Worm (Caenorhabditis elegans) whole organism, midembryonic: ENCODE results near the gene F48G7.7.

Source experiments
- T22C8.4 ChIP-seq: fragments of 200-800 bp; sonication (Bioruptor generic); IDR thresholded peaks from 2 replicates; pipeline ENCODE4 v1.3.6; 2022; ENCODE audit warnings: missing genetic modification characterization, missing compliant biosample characterization
- flt-1 ChIP-seq: fragments of 200-800 bp; sonication (Bioruptor generic); IDR thresholded peaks from 2 replicates; pipeline ENCODE4 v1.3.6; 2022; ENCODE audit warnings: missing genetic modification characterization, missing compliant biosample characterization
- klf-2 ChIP-seq: fragments of 200-800 bp; sonication (Bioruptor generic); conservative IDR thresholded peaks from 2 replicates; pipeline ENCODE4 v1.3.6; 2022; ENCODE audit warnings: missing genetic modification reagents, missing genetic modification characterization, missing compliant biosample characterization
- ztf-23 ChIP-seq: fragments of 200-800 bp; sonication (Bioruptor generic); IDR thresholded peaks from 2 replicates; pipeline ENCODE4 v1.3.6; 2022; ENCODE audit warnings: missing genetic modification reagents, missing genetic modification characterization, missing compliant biosample characterization
- ztf-29 ChIP-seq: fragments of 200-800 bp; sonication (Bioruptor generic); IDR thresholded peaks from 2 replicates; pipeline ENCODE4 v1.3.6; 2022; ENCODE audit warnings: missing genetic modification reagents, missing genetic modification characterization, missing compliant biosample characterization

DNA sequence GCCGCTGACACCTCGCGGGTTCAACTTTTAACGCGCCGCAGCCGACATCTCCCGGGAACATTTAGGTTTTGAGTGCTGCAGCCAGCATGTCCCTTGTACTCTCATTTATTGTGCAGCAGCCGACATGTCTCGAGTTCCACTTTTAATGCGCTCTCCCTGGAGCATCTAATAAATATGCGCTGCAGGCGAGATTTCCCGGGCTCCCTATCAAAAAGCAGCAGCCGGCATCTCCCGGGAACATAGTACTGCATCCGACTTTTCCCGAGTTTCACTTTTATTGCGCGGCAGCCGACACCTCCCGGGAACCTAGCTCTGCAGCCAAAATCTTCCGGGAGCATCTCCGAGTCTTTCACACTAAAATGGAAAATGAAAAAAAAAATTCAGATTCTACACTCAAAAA, 5.2 kb downstream of the F48G7.7 start:
- TF ChIP-seq flt-1 (no peak), T22C8.4 (GFP tag; lab: Robert Waterston, UW) (no peak), ztf-23 (GFP tag; lab: Robert Waterston, UW) (no peak), klf-2 (GFP tag; lab: Robert Waterston, UW) (no peak), ztf-29 (GFP tag; lab: Robert Waterston, UW) (no peak)
